Worm (Caenorhabditis elegans) whole organism, young adult: ENCODE measurements around the gene swan-2.
A peak's percentile ranks its signal among the peaks of the same experiment; 100 is the strongest.

Experiments
- B0336.3 ChIP-seq: fragments of 200-800 bp; sonication (Bioruptor generic); IDR thresholded peaks from 2 replicates; pipeline ENCODE4 v1.3.6; 2022; ENCODE audit warnings: missing genetic modification characterization, missing compliant biosample characterization
- C06A6.2 ChIP-seq: fragments of 200-800 bp; sonication (Bioruptor generic); conservative IDR thresholded peaks from 2 replicates; pipeline ENCODE4 v1.3.6; 2022; ENCODE audit warnings: missing genetic modification characterization, missing compliant biosample characterization
- C17E4.6 ChIP-seq: fragments of 200-800 bp; sonication (Bioruptor generic); IDR thresholded peaks from 2 replicates; pipeline ENCODE4 v1.3.6; 2022; ENCODE audit warnings: missing genetic modification reagents, missing genetic modification characterization, missing compliant biosample characterization
- F49E8.2 ChIP-seq: sonication (generic microtip); optimal IDR thresholded peaks from 3 replicates; lab custom pipeline; 2017; ENCODE audit warnings: missing genetic modification characterization, mild to moderate bottlenecking, missing compliant biosample characterization, antibody characterized with exemption, moderate library complexity; ENCODE audit not compliant: insufficient read depth
- F52B5.7 ChIP-seq: sonication (generic microtip); optimal IDR thresholded peaks from 2 replicates; lab custom pipeline; 2016; ENCODE audit warnings: mild to moderate bottlenecking, missing genetic modification characterization, missing compliant biosample characterization
- ZK185.1 ChIP-seq: sonication (generic microtip); optimal IDR thresholded peaks from 2 replicates; lab custom pipeline; 2016; ENCODE audit warnings: mild to moderate bottlenecking, missing genetic modification characterization, missing compliant biosample characterization; ENCODE audit not compliant: poor library complexity, severe bottlenecking
- akir-1 ChIP-seq: fragments of 200-800 bp; sonication (Bioruptor generic); optimal IDR thresholded peaks from 2 replicates; lab custom pipeline; 2018; ENCODE audit warnings: mild to moderate bottlenecking, missing genetic modification characterization, moderate library complexity, missing compliant biosample characterization
- ama-1 ChIP-seq, 3 experiments: fragments of 150-350 bp in 1 of 3; sonication (generic microtip) in 2 of 3; optimal IDR thresholded peaks; 2 replicates each; lab custom pipeline; 2014 to 2018; ENCODE audit warnings: missing biosample characterization in 2 of 3, missing genetic modification characterization in 2 of 3, missing genetic modification reagents in 2 of 3
- aptf-2 ChIP-seq: fragments of 200-800 bp; sonication (Bioruptor generic); conservative IDR thresholded peaks from 2 replicates; pipeline ENCODE4 v1.3.6; 2022; ENCODE audit warnings: missing genetic modification reagents, missing genetic modification characterization, missing compliant biosample characterization
- atf-7 ChIP-seq: sonication (generic microtip); optimal IDR thresholded peaks from 2 replicates; lab custom pipeline; 2017; ENCODE audit warnings: mild to moderate bottlenecking, missing genetic modification characterization, missing compliant biosample characterization
- attf-5 ChIP-seq: fragments of 200-800 bp; sonication (Bioruptor generic); optimal IDR thresholded peaks from 2 replicates; lab custom pipeline; 2018; ENCODE audit warnings: mild to moderate bottlenecking, missing genetic modification characterization, missing compliant biosample characterization
- ceh-100 ChIP-seq: fragments of 200-800 bp; sonication (Bioruptor generic); IDR thresholded peaks from 2 replicates; pipeline ENCODE4 v1.3.6; 2022; ENCODE audit warnings: missing genetic modification reagents, missing genetic modification characterization, missing compliant biosample characterization
- ceh-79 ChIP-seq: sonication (generic microtip); optimal IDR thresholded peaks from 2 replicates; lab custom pipeline; 2017; ENCODE audit warnings: mild to moderate bottlenecking, missing genetic modification characterization, missing compliant biosample characterization
- chd-7 ChIP-seq: sonication (generic microtip); optimal IDR thresholded peaks from 2 replicates; lab custom pipeline; 2016; ENCODE audit warnings: mild to moderate bottlenecking, missing genetic modification characterization, moderate library complexity, missing compliant biosample characterization
- efl-1 ChIP-seq: fragments of 150-350 bp; optimal IDR thresholded peaks from 2 replicates; lab custom pipeline; 2014; ENCODE audit warnings: missing biosample characterization, missing genetic modification reagents, missing genetic modification characterization
- hlh-12 ChIP-seq: sonication (generic microtip); optimal IDR thresholded peaks from 2 replicates; lab custom pipeline; 2016; ENCODE audit warnings: missing genetic modification characterization, missing compliant biosample characterization
- hmg-1.2 ChIP-seq: fragments of 200-800 bp; sonication (Bioruptor generic); IDR thresholded peaks from 2 replicates; pipeline ENCODE4 v1.3.6; 2022; ENCODE audit warnings: missing genetic modification reagents, missing genetic modification characterization, missing compliant biosample characterization
- lag-1 ChIP-seq: fragments of 200-800 bp; sonication (Bioruptor generic); IDR thresholded peaks from 2 replicates; pipeline ENCODE4 v1.3.6; 2022; ENCODE audit warnings: missing genetic modification reagents, missing genetic modification characterization, missing compliant biosample characterization
- lin-40 ChIP-seq: sonication (generic microtip); optimal IDR thresholded peaks from 2 replicates; lab custom pipeline; 2016; ENCODE audit warnings: missing genetic modification characterization, mild to moderate bottlenecking, missing compliant biosample characterization, missing genotype, missing genetic modification reagents
- lsy-27 ChIP-seq: sonication (generic microtip); optimal IDR thresholded peaks from 2 replicates; lab custom pipeline; 2017; ENCODE audit warnings: missing genetic modification characterization, mild to moderate bottlenecking, missing compliant biosample characterization, antibody characterized with exemption, missing genotype, borderline replicate concordance; ENCODE audit not compliant: insufficient read depth
- madf-6 ChIP-seq: fragments of 200-800 bp; sonication (Bioruptor generic); IDR thresholded peaks from 2 replicates; pipeline ENCODE4 v1.3.6; 2022; ENCODE audit warnings: missing genetic modification reagents, missing genetic modification characterization, missing compliant biosample characterization
- mes-4 ChIP-seq: sonication (generic microtip); optimal IDR thresholded peaks from 2 replicates; lab custom pipeline; 2016; ENCODE audit warnings: missing genotype, missing genetic modification characterization, missing compliant biosample characterization
- nhr-80 ChIP-seq: sonication (generic microtip); optimal IDR thresholded peaks from 2 replicates; lab custom pipeline; 2016; ENCODE audit warnings: missing genetic modification characterization, missing compliant biosample characterization
- nhr-90 ChIP-seq: sonication (generic microtip); optimal IDR thresholded peaks from 2 replicates; lab custom pipeline; 2016; ENCODE audit warnings: missing genotype, mild to moderate bottlenecking, missing genetic modification characterization, missing compliant biosample characterization
- sdz-38 ChIP-seq: sonication (generic microtip); optimal IDR thresholded peaks from 2 replicates; lab custom pipeline; 2016; ENCODE audit warnings: missing genotype, missing genetic modification characterization, missing compliant biosample characterization
- snpc-1.3 ChIP-seq: sonication (generic microtip); optimal IDR thresholded peaks from 2 replicates; lab custom pipeline; 2017; ENCODE audit warnings: missing genetic modification characterization, mild to moderate bottlenecking, missing compliant biosample characterization, antibody characterized with exemption, moderate library complexity, missing genotype, missing genetic modification reagents; ENCODE audit not compliant: insufficient read depth
- tbp1 ChIP-seq: fragments of 200-800 bp; sonication (Bioruptor generic); optimal IDR thresholded peaks from 2 replicates; lab custom pipeline; 2018; ENCODE audit warnings: mild to moderate bottlenecking, missing genetic modification characterization, missing compliant biosample characterization
- unc-62 ChIP-seq: fragments of 150-350 bp; optimal IDR thresholded peaks from 2 replicates; lab custom pipeline; 2014; ENCODE audit warnings: missing biosample characterization, missing genetic modification reagents, missing genetic modification characterization
- xnd-1 ChIP-seq: sonication (generic microtip); optimal IDR thresholded peaks from 2 replicates; lab custom pipeline; 2016; ENCODE audit warnings: missing genotype, missing genetic modification reagents, missing genetic modification characterization, missing compliant biosample characterization
- zim-3 ChIP-seq: sonication (generic microtip); optimal IDR thresholded peaks from 2 replicates; lab custom pipeline; 2017; ENCODE audit warnings: mild to moderate bottlenecking, missing genetic modification characterization, moderate library complexity, missing compliant biosample characterization
- ztf-22 ChIP-seq: fragments of 200-800 bp; sonication (Bioruptor generic); optimal IDR thresholded peaks from 2 replicates; lab custom pipeline; 2018; ENCODE audit warnings: mild to moderate bottlenecking, missing genetic modification characterization, moderate library complexity, missing compliant biosample characterization
- ztf-28 ChIP-seq: fragments of 200-800 bp; sonication (Bioruptor generic); IDR thresholded peaks from 2 replicates; pipeline ENCODE4 v1.3.6; 2022; ENCODE audit warnings: missing genetic modification reagents, missing genetic modification characterization, missing compliant biosample characterization

swan-2 gene

DNA sequence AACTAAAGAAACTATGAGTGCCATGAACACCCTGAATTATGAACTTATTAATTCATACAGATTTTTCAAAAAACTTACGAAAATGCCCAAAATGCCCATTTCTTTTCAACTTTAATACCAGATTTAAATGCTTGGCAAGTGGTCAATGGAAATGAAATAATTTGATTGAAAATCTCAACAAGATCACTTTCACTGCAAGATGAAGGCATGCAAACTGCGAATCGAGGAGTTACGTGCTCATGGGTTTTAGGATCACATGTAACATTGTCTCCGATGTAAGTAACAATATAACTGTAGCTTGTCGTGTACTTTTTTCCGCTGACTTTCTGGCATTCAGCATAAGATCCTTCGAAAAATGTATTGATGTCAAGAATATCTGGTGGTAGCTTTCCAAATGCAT is 23.2 kb downstream of the swan-2 start:
- no peak for TF ChIP-seq ZK185.1 (tag; lab: Kevin White, UChicago)
- TF ChIP-seq chd-7: no peak
- no peak for TF ChIP-seq F49E8.2 (tag; lab: Kevin White, UChicago)
- no peak for TF ChIP-seq tbp1 (GFP tag; lab: Kevin White, UChicago)
- no peak for TF ChIP-seq C17E4.6 (GFP tag; lab: Robert Waterston, UW)
- TF ChIP-seq xnd-1: no peak
- TF ChIP-seq ztf-28 (GFP tag; lab: Robert Waterston, UW): no peak
- no peak for TF ChIP-seq zim-3
- TF ChIP-seq, all 124 proteins: peak for 0

DNA sequence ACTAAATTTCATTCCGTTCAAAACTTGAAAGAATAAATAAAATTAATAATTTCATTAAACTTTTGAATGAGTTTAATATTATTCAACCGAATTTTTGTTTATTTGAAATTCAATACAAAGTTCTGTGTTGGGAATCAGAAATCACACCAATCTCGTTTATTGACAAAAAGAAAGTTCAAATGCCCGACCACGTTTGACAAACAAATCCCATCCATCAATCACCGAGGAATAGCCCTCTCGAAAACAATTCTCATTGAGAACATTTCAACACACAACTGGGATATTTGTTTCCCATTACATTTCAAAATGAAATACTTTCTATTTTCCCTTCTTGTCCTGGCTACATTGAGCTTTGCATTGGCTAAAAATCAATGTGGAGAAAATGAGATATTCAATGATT is 26.2 kb downstream of the swan-2 start, which contains the start of gene F53C11.9:
Gene F53C11.9, plus strand, starts transcription at position 159 of the 400 bp plus-strand sequence.
- TF ChIP-seq akir-1 (GFP tag; lab: Kevin White, UChicago) (no peak), ztf-22 (no peak)

DNA sequence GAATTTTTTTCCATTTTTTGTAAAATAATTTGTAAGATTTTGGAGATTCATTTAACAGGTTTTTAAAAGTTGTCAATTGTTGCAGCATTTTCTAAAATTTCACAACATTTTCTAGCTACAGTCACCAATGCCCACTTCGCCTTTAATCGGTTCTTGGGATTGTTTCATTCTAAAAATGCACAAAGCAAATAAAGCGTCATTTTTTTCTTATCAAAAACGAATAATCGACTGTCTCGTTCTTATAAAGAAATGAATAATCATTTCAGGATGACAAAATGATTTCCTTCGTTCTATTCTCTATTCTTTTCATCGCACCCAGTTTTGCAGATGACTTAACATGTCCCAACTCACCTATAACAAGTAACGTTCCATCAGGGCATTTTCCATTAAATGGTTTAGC is 28.6 kb downstream of the swan-2 start, which contains the start of gene F53C11.1:
Gene F53C11.1, plus strand, starts transcription at position 268 of the 400 bp plus-strand sequence.
- TF ChIP-seq efl-1 (GFP tag; lab: Kevin White, UChicago) (no peak), ama-1 (optimal IDR thresholded peaks at IDR 0.05; lab: Kevin White, UChicago) (no peak), ama-1 (GFP tag; optimal IDR thresholded peaks at IDR 0.05; lab: Kevin White, UChicago) (no peak), atf-7 (tag; lab: Kevin White, UChicago) (no peak), lin-40 (no peak), hmg-1.2 (GFP tag; lab: Robert Waterston, UW) (no peak), nhr-80 (tag; lab: Kevin White, UChicago) (peak; percentile 46), B0336.3 (GFP tag; lab: Robert Waterston, UW) (no peak)

DNA sequence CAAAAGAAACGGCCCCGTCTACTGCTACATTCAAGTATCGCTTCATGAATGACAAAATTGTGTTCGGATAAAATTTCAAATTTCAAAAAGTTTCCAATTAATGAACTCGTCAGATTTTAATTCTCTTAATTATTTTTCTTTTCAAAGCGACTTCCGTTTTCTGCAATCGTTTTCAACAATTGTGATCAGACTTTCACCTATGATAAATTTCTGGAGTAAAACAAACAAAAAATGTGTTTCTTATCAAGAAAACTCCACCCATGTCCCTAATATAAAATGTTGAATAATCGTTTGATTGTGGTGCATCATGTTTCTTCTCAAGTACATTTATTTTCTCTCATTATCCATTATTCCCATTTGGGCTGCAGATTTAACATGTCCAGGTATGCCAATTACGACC is 32.9 kb downstream of the swan-2 start, which contains the start of gene F20G2.5:
Gene F20G2.5, plus strand, starts transcription at position 301 of the 400 bp plus-strand sequence.
- TF ChIP-seq madf-6 (GFP tag; lab: Robert Waterston, UW) (no peak), snpc-1.3 (tag; lab: Kevin White, UChicago) (no peak), F52B5.7 (tag; lab: Kevin White, UChicago) (no peak), ceh-79 (tag; lab: Kevin White, UChicago) (no peak), lag-1 (GFP tag; lab: Robert Waterston, UW) (no peak), sdz-38 (tag; lab: Kevin White, UChicago) (no peak), unc-62 (GFP tag; lab: Kevin White, UChicago) (no peak), attf-5 (GFP tag; lab: Kevin White, UChicago) (no peak), nhr-90 (tag; lab: Kevin White, UChicago) (no peak), xnd-1 (no peak), B0336.3 (GFP tag; lab: Robert Waterston, UW) (no peak), aptf-2 (no peak), C06A6.2 (no peak), ceh-100 (GFP tag; lab: Robert Waterston, UW) (no peak), hlh-12 (tag; lab: Kevin White, UChicago) (no peak), mes-4 (tag; lab: Kevin White, UChicago) (no peak), ztf-28 (GFP tag; lab: Robert Waterston, UW) (no peak), chd-7 (no peak), lsy-27 (tag; lab: Kevin White, UChicago) (no peak)
